Fruit fly (Drosophila melanogaster): Measurements from ENCODE around the gene CG10026.

Gene CG10026

dm6 chr2L:19433292-19433691, 20.8 kb upstream of the CG10026 start:
- TF ChIP-seq CG3032 (tag; optimal IDR thresholded peaks at IDR 0.05), result no peak
- TF ChIP-seq Sox15 (GFP tag; optimal IDR thresholded peaks at IDR 0.05), result no peak
- TF ChIP-seq Blimp-1 (GFP tag; optimal IDR thresholded peaks at IDR 0.05), result no peak
- no peak for TF ChIP-seq Hr38 (GFP tag; optimal IDR thresholded peaks at IDR 0.05)
- peak; percentile 57 for TF ChIP-seq CG32006 (GFP tag; optimal IDR thresholded peaks at IDR 0.05)
- TF ChIP-seq CG8119 (GFP tag; IDR thresholded peaks at IDR 0.05), result peak; percentile 43; the same call in 1 of the 3 replicates
- peak; percentile 45 for TF ChIP-seq Hr4 (GFP tag; optimal IDR thresholded peaks at IDR 0.05)
- TF ChIP-seq CG31627 (GFP tag; optimal IDR thresholded peaks at IDR 0.05), result no peak
- no peak for TF ChIP-seq topi (GFP tag; optimal IDR thresholded peaks at IDR 0.05)
- TF ChIP-seq OdsH (GFP tag; optimal IDR thresholded peaks at IDR 0.05), result peak; percentile 3
- no peak for TF ChIP-seq CG6276 (GFP tag; optimal IDR thresholded peaks at IDR 0.05)
- TF ChIP-seq pdm3 (GFP tag; optimal IDR thresholded peaks at IDR 0.05), result no peak
- no peak for TF ChIP-seq CG10669 (GFP tag; optimal IDR thresholded peaks at IDR 0.05)
- TF ChIP-seq CG11762 (GFP tag; optimal IDR thresholded peaks at IDR 0.05; ENCODE audit: insufficient read depth), result no peak
- no peak for TF ChIP-seq svp (GFP tag)
- TF ChIP-seq achi (GFP tag; optimal IDR thresholded peaks at IDR 0.05), result no peak
- TF ChIP-seq Eip78C (GFP tag), result peak; percentile 66
- TF ChIP-seq Lpt (GFP tag; optimal IDR thresholded peaks at IDR 0.05), result peak; percentile 6
- TF ChIP-seq Gug (GFP tag; IDR thresholded peaks at IDR 0.05), result no peak
- TF ChIP-seq dac (GFP tag; optimal IDR thresholded peaks at IDR 0.05), result no peak
- TF ChIP-seq acj6 (GFP tag; optimal IDR thresholded peaks at IDR 0.05), result no peak
- no peak for TF ChIP-seq Eip75B (GFP tag; optimal IDR thresholded peaks at IDR 0.05)
- no peak for TF ChIP-seq salr (GFP tag; optimal IDR thresholded peaks at IDR 0.05)
- TF ChIP-seq Hr39 (GFP tag; optimal IDR thresholded peaks at IDR 0.05), result no peak
- TF ChIP-seq Met (GFP tag; optimal IDR thresholded peaks at IDR 0.05), result no peak
- TF ChIP-seq CG3919 (GFP tag; optimal IDR thresholded peaks at IDR 0.05), result no peak
- no peak for TF ChIP-seq CG9139 (GFP tag; optimal IDR thresholded peaks at IDR 0.05)
- 0 out of 3 replicates have a peak, but pooled peaks have one; percentile 33 for TF ChIP-seq eg (GFP tag; IDR thresholded peaks at IDR 0.05)
- peak; percentile 53 for TF ChIP-seq CG15336 (GFP tag; IDR thresholded peaks at IDR 0.05)
- no peak for TF ChIP-seq CG6808 (GFP tag; optimal IDR thresholded peaks at IDR 0.05)
- no peak for TF ChIP-seq Sox14 (GFP tag; optimal IDR thresholded peaks at IDR 0.05)
- peak; percentile 8 for TF ChIP-seq fkh (GFP tag; optimal IDR thresholded peaks at IDR 0.05)
- no peak for TF ChIP-seq fd59A (GFP tag; optimal IDR thresholded peaks at IDR 0.05)

dm6 chr2L:19434260-19434659, 19.8 kb upstream of the CG10026 start:
- no peak for TF ChIP-seq net (GFP tag; optimal IDR thresholded peaks at IDR 0.05)
- TF ChIP-seq Eip78C (GFP tag), result peak; percentile 36
- TF ChIP-seq CG16779 (tag; optimal IDR thresholded peaks at IDR 0.05), result peak; percentile 10
- TF ChIP-seq Blimp-1 (GFP tag; optimal IDR thresholded peaks at IDR 0.05), result no peak
- TF ChIP-seq Gug (GFP tag; IDR thresholded peaks at IDR 0.05), result no peak
- no peak for TF ChIP-seq dac (GFP tag; optimal IDR thresholded peaks at IDR 0.05)
- TF ChIP-seq salr (GFP tag; optimal IDR thresholded peaks at IDR 0.05), result no peak
- TF ChIP-seq ss (GFP tag; optimal IDR thresholded peaks at IDR 0.05), result peak in 1 of 2 experiments; percentile 21
- no peak for TF ChIP-seq CG8119 (GFP tag; IDR thresholded peaks at IDR 0.05)
- TF ChIP-seq fkh (GFP tag; optimal IDR thresholded peaks at IDR 0.05), result peak; percentile 91

dm6 chr2L:19438685-19439597, 15.1 kb upstream of the CG10026 start:
- TF ChIP-seq cyc (GFP tag; optimal IDR thresholded peaks at IDR 0.05), result no peak
- no peak for TF ChIP-seq CG11762 (GFP tag; optimal IDR thresholded peaks at IDR 0.05; ENCODE audit: insufficient read depth)
- TF ChIP-seq dac (GFP tag; optimal IDR thresholded peaks at IDR 0.05), result no peak
- TF ChIP-seq Smox (GFP tag; optimal IDR thresholded peaks at IDR 0.05), result no peak
- no peak for TF ChIP-seq CG3032 (tag; optimal IDR thresholded peaks at IDR 0.05)
- no peak for TF ChIP-seq fd59A (GFP tag; optimal IDR thresholded peaks at IDR 0.05)
- no peak for TF ChIP-seq CG9139 (GFP tag; optimal IDR thresholded peaks at IDR 0.05)
- no peak for TF ChIP-seq CG4318 (GFP tag; optimal IDR thresholded peaks at IDR 0.05)
- TF ChIP-seq eg (GFP tag; IDR thresholded peaks at IDR 0.05), result peak; percentile 39; the same call in 1 of the 3 replicates
- TF ChIP-seq CG6163 (GFP tag; IDR thresholded peaks at IDR 0.05), result peak; percentile 36; the same call in 1 of the 3 replicates
- peak; percentile 13 for TF ChIP-seq Eip75B (GFP tag; optimal IDR thresholded peaks at IDR 0.05)
- TF ChIP-seq net (GFP tag; optimal IDR thresholded peaks at IDR 0.05), result no peak
- TF ChIP-seq acj6 (GFP tag; optimal IDR thresholded peaks at IDR 0.05), result no peak
- no peak for TF ChIP-seq CG11902 (GFP tag; optimal IDR thresholded peaks at IDR 0.05)
- TF ChIP-seq Hr38 (GFP tag; optimal IDR thresholded peaks at IDR 0.05), result no peak
- TF ChIP-seq dsx (GFP tag; optimal IDR thresholded peaks at IDR 0.05; ENCODE audit: poor library complexity, severe bottlenecking), result peak; percentile 38
- no peak for TF ChIP-seq svp (GFP tag)
- no peak for TF ChIP-seq spab (GFP tag; optimal IDR thresholded peaks at IDR 0.05)
- peak; percentile 23 for TF ChIP-seq achi (GFP tag; optimal IDR thresholded peaks at IDR 0.05)
- peak; percentile 76 for TF ChIP-seq Eip78C (GFP tag)
- TF ChIP-seq Ets21C (GFP tag; optimal IDR thresholded peaks at IDR 0.05), result no peak
- TF ChIP-seq CG10631 (GFP tag; optimal IDR thresholded peaks at IDR 0.05), result no peak
